Fruit fly (Drosophila melanogaster) ovary, adult (tissue): ENCODE measurements around the gene CG45067.

Experiments
- CG17801 ChIP-seq: fragments of 200-800 bp; optimal IDR thresholded peaks from 2 replicates; lab custom pipeline; 2019; ENCODE audit warnings: missing biosample characterization, mild to moderate bottlenecking, missing genetic modification characterization, moderate library complexity; ENCODE audit not compliant: partially characterized antibody

Gene CG45067

DNA sequence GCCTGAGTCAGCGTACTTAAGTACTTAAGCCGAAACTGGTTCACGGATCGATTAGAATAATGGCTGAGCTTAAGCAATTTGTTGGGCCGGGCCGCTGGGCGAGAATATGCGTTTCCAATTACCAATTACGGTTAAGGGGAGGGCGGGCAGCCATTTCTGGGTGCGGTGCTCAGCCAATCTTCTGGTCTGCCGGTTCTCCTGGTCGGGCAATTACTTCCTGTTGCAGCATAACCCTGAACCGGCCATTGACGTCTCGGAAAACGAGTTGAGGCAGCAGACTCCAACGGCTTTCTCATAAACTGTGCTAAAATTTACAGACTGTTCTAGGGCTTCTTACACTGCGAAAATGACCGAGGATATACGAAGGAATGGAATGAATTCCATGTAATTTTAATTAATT is 13.1 kb downstream of the CG45067 start:
- no peak for TF ChIP-seq CG17801 (GFP tag; lab: Kevin White, UChicago)

DNA sequence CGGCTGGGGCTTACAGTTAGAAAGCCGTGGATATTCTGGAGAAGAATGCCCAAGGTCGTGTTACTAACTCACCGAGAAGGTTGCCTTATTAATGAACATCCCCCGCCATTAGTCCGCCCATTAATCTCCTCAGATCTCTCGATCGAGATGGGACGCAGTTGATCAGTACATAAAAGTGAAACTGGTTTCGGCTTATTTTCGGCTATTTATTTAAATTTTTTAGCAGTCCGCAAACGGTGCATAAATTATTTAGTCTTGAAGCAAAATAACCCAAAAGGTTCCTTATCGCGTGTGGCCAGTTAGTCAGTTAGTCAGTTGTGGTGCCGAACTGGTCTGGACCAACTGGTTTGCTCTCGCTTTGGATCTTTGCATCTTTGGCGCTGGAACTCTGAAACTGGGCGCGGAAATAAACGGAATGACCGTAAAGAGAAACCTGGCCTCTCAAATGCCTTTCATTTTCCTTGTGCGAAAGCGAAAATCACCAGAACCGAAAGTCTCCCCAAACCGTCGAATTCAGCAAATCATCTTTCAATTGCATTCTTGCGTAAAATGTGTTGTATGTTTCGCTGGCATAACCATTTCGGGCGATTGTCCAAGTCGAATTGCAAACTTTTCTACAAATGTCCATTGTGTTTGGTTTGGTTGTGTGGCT is 15.4 kb downstream of the CG45067 start:
- no peak for TF ChIP-seq CG17801 (GFP tag; lab: Kevin White, UChicago)

DNA sequence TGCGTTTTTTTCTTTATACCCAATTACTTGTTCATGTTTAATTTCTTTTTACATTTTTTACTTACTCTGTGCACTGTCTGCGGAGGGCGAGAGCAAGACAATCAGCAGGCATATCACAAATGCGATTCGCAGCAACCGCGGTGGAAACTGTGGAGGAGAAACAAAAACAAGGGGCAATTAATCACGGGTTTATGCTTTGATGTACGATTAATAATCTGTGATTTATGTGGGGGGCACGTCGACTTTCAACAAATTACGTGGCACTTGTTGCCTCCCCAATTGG is 16.7 kb downstream of the CG45067 start:
- TF ChIP-seq CG17801 (GFP tag; lab: Kevin White, UChicago), result no peak

DNA sequence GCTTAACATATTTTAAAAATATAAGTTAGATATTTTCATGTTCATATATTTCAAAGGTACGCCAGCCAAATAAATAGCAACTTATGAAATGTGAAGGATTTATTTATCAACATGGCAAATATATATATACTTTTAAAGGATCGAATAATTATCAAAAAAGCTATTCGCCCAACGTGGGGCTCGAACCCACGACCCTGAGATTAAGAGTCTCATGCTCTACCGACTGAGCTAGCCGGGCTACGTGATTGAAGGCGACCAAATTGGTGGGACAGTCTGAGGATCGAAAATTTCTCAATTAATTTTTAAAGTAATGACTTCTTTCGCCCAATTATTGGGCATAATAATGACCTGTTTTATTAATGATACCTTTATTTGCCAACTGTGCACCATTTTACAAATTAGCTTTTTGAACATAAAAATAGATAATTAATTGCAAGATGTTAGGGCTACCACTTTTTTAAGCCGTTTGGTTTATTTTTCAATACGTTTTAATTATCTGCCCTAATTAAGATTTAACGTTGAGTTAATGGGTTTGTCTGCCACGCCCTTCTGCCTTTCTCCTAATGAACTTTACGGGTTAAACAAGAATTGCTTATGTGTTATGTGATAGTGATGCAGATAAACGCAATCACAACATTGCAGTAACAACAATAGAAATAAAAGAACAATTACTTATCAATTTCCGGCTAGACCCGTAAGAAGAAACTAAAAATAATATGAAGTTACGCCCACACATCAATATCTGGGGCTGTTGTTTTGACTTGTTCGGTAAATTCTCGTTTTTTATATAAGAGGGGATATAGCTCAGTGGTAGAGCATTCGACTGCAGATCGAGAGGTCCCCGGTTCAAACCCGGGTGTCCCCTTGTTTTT is 17.3 kb downstream of the CG45067 start:
- TF ChIP-seq CG17801 (GFP tag; lab: Kevin White, UChicago), result no peak

DNA sequence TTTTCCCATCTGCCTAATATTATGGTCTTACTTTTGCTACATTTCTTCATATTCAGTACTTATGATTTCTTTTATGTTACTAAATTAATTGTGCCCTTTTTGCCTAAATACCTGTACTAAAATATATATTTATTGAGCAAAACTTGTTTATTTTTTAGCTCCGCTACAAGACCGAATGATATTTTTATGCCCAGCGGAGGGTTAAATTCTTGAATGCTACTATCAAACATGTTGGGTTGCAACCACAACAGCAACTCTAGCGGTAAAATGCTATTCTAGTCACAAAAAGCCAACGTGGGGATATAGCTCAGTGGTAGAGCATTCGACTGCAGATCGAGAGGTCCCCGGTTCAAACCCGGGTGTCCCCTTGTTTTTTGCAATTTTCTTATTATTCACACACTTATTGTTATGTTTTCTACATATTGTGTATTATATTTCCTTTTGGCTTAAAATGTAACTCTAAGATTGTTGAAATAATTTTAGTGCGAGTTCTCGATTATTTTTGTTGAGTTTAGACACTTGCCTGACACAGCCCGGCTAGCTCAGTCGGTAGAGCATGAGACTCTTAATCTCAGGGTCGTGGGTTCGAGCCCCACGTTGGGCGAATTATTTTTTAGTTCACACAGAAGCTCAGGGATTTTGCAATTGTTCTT is 18.1 kb downstream of the CG45067 start:
- TF ChIP-seq CG17801 (GFP tag; lab: Kevin White, UChicago), result no peak

DNA sequence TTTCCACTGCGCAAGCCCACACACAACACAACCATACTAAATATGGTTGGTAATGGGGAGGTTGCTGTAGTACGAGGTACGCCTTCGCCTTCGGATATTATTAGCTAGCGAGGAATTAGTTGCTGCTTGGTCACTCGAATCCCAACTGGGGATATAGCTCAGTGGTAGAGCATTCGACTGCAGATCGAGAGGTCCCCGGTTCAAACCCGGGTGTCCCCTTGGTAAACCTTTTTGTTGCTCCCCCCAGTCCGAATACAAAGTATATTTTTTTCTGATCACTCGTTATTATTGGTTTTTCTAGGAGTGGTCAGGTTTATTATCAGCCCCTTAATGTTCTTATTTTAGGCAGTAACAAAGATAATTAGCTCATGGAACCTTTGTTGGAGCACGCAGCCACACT is 18.7 kb downstream of the CG45067 start:
- TF ChIP-seq CG17801 (GFP tag; lab: Kevin White, UChicago), result no peak

DNA sequence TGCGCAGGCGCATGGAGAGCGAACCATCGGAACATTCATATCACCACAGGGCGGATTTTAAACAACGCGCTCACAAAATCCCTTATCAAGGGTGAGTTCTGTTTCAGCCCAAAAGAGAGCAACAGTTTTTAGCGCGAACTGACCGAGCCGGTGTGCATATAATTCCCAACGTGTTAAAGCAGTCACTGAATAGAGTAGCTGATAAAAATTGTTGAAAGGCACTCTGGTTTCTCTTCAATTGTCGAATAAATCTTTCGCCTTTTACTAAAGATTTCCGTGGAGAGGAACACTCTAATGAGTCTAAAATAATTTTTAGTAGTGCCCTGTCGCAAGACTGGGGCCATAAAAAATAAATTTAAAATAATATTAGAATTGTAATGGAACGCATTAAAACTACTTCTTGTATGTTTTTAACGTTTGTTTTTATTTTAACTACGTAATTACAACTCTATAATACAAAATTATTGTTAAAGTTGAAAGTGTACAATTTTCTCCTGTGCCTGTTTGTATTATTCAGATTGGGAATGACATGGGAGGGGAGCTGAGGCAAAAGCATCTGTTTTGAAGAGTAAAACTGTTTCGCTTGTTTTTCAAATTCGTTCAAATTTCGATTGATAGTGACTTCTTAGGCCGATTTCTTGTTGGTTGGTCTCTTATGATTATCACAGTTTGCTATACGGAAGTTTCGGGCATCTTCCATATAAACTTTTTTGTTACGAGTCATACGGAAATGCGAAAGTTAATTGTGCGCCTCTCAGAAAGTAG is 23.5 kb downstream of the CG45067 start:
- TF ChIP-seq CG17801 (GFP tag; lab: Kevin White, UChicago), result peak; percentile 6

DNA sequence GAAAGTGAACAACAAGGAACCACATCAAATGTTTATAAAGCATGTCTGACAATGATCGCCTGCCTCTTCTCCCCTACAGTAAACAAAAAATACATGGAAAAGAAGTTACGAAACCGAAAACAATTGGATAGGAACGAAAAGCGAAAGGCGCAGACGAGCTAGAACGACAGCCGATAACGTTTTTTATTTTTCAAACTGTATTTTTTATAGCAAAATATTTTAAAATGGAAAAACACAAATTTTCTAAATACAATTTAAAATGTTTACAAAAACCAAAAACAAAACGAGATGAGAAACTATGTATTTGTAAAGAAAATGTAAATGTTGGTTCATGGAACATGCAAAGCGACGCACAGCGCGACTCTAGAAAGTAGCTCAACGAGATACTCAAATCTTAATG is 25.3 kb downstream of the CG45067 start:
- no peak for TF ChIP-seq CG17801 (GFP tag; lab: Kevin White, UChicago)

DNA sequence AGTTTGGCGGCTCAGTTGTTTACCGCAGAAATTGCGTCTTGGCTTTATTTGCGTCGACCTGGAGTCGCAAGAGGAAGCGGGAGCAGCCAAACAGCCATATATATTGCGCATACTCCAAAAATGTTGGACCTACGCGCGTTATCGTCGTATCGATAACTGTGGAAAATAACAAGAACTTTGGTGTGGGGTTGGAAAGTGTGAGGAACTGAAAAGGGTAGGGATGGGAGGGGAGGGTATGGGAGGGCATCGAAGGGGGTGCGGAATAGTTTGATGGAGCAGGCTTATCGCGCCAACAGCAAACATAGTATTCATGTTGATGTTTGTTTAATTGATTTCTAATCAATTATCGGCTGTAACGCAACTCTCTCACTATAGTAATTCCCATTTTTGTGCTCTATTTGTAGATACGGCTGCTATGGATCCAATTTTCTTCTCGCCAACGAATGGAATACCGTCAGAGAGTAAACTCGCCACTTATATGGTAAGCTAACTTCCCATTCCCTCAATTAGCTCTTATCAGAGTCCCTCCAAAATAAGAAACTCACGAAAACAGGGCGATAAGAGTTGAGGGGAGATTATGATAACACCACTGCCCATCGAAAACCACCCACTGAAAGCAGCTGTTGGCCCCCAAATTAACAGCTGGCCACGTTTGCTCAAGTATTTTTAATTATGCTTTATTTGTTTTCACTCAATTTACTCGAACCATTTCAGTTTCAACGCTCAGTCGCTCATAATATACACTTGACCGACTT is 30.8 kb downstream of the CG45067 start:
- TF ChIP-seq CG17801 (GFP tag; lab: Kevin White, UChicago), result no peak

DNA sequence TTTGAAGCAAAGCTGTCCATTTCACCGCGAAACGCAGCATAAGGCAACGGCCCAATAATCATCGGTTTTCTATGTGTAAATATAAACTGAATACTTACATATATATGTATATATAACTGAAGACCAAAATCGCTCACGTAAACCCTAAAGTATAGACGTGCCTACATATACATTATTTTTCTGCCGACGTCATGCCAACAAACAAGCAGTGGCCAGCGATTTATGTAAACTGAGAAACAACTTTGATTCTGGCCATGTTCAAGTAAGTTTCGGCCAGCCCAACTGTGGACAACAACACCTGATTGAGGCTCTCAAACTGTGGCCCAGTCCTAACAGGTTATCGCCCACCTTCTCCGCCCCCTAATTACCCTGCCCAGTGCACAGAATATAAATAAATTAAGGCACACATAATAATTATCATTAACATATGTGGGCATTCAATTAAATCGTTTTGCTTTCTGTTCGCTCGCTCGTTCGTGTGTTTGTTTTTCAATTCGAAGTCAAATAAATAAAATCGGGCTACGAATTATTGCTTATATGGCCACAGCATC is 32.2 kb downstream of the CG45067 start:
- no peak for TF ChIP-seq CG17801 (GFP tag; lab: Kevin White, UChicago)

DNA sequence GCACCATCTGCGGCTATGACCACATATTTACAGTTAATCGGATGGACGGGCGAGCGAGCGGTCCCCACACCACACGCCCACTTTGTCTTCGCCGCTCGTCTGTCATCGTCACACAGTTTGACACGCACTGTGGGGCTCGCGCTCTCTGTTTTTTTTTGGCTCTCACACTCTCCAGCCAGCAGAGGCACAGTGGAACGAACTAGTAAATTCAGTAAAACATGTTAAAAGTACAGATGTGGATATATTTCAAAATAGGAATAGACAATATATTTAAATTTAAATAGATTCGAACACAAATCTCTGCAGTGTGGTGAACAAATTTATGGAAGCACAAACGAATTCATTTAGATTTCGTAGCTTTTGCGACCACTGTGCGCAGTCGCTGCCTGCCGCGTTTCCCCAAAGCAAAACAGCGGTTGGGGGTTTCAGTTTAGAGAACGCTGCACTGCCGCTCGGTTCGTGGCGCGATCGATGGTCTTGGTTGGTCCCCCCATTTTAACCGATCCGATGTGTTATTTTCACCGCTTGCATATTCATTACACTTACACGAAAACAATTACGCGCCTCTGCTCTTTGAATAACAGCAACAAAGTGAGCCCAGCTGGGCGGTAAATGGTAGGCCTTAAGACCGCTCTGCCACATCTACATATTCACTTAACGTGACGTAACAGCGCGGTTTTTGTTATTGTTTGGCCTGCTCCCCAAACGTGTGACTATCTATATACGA is 33.0 kb downstream of the CG45067 start:
- TF ChIP-seq CG17801 (GFP tag; lab: Kevin White, UChicago), result peak; percentile 98

DNA sequence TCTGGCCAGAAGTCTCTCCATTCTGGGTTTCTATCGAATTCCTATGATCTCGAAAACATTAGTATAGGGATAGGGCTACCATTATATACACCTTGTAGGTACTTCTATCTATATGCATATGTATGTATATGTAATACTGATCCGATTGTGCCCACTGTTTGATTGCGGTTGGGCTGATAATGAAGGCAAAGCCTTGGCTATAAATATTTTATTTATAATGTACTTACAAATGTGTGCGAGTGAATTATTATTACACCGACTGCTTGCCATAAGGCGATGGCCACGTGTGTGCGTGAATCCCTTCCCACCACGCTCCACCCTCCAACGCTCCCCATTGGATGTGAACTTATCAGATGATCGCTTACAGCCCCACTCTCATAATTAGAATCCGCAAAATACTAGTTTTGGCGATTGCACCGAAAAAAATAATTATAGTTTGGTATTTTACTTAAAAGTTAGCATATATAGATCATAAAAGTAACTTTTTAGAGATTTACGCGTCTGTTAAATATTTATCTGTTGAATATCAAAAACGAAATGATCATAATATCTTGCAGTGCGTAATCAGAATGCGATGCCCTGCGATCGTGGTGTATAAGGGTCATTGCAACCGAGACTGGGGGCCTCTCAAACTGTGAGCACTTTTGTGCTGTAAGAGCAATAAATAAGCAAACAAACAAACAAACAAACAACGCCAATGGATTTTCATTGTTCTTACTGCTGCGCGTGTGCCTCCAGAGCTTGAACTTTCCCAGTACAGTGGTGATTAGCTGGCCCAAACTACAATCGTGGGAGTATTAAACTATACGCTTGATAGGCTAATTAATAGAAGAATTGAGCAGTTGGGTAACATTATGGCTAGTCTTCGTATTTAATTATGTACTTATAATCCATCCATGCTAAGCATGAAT is 33.9 kb downstream of the CG45067 start:
- TF ChIP-seq CG17801 (GFP tag; lab: Kevin White, UChicago), result no peak

DNA sequence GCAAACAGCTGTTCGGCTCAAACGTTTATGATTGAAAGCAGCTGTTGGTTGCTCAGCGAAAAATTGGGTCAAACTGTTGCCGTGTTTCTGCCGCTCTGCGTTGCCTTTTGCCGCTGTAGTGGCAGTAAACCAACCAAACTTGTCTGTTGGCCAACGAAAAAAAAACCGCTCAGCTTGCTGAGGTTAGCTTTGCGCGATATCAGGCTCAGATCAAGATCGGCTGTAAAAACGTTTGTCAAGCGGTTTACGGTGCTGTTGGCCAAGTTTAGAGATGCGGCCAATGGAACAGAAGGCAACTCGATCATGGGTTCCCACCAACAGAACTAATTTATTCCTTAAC is 35.1 kb downstream of the CG45067 start:
- TF ChIP-seq CG17801 (GFP tag; lab: Kevin White, UChicago), result no peak
